Fruit fly (Drosophila melanogaster) whole organism, embryonic: ENCODE measurements around the gene CG10347.

Source experiments
- Ada2b ChIP-seq: fragments of 200-800 bp; sonication (Bioruptor generic); IDR thresholded peaks from 2 replicates; pipeline ENCODE4 v1.3.6; 2022; ENCODE audit warnings: missing biosample characterization, missing genetic modification characterization
- CG15601 ChIP-seq: fragments of 200-800 bp; sonication (Bioruptor generic); optimal IDR thresholded peaks from 3 replicates; lab custom pipeline; 2019; ENCODE audit warnings: missing biosample characterization, mild to moderate bottlenecking, missing genetic modification characterization, moderate library complexity
- CG6854 ChIP-seq: fragments of 200-800 bp; sonication (Bioruptor generic); optimal IDR thresholded peaks from 3 replicates; lab custom pipeline; 2017; ENCODE audit warnings: missing biosample characterization, mild to moderate bottlenecking, missing genetic modification characterization
- HLH54F ChIP-seq: fragments of 200-800 bp; sonication (Bioruptor generic); optimal IDR thresholded peaks from 3 replicates; lab custom pipeline; 2016; ENCODE audit warnings: missing biosample characterization, missing genetic modification characterization
- ato ChIP-seq: fragments of 200-800 bp; sonication (Bioruptor generic); IDR thresholded peaks from 2 replicates; pipeline ENCODE4 v1.3.6; 2022; ENCODE audit warnings: missing biosample characterization, missing genetic modification characterization; ENCODE audit not compliant: partially characterized antibody
- chn ChIP-seq: fragments of 200-800 bp; sonication (Bioruptor generic); optimal IDR thresholded peaks from 2 replicates; lab custom pipeline; 2016; ENCODE audit warnings: missing biosample characterization, missing genetic modification characterization
- da ChIP-seq: fragments of 200-800 bp; sonication (Bioruptor generic); optimal IDR thresholded peaks from 2 replicates; lab custom pipeline; 2016; ENCODE audit warnings: missing biosample characterization, missing genetic modification characterization
- hb ChIP-seq: fragments of 200-800 bp; sonication (Bioruptor generic); IDR thresholded peaks from 3 replicates; pipeline ENCODE4 v1.3.6; 2022; ENCODE audit warnings: missing biosample characterization, missing genetic modification characterization; ENCODE audit not compliant: partially characterized antibody
- lola ChIP-seq, 3 experiments: fragments of >200 bp in 2 of 3; fragments of 200-800 bp in 1 of 3; sonication (Bioruptor generic) in 1 of 3; optimal IDR thresholded peaks; 2 replicates each; lab custom pipeline; 2017 to 2019; ENCODE audit warnings: missing biosample characterization in 3 of 3, missing genetic modification characterization in 3 of 3, mild to moderate bottlenecking in 1 of 3, moderate library complexity in 1 of 3
- odd ChIP-seq: fragments of 200-800 bp; sonication (Bioruptor generic); optimal IDR thresholded peaks from 2 replicates; lab custom pipeline; 2017; ENCODE audit warnings: missing biosample characterization, mild to moderate bottlenecking, missing genetic modification characterization

- no peak for TF ChIP-seq HLH54F
- TF ChIP-seq lola (GFP tag; optimal IDR thresholded peaks at IDR 0.05; lab: Kevin White, UChicago): no peak
- TF ChIP-seq CG6854 (GFP tag; lab: Kevin White, UChicago): no peak
- TF ChIP-seq odd: no peak
- no peak for TF ChIP-seq hb (GFP tag; lab: Robert Waterston, UW)
- TF ChIP-seq da (GFP tag; lab: Kevin White, UChicago): no peak
- no peak for TF ChIP-seq chn (GFP tag; lab: Kevin White, UChicago)
- no peak for TF ChIP-seq ato (GFP tag; lab: Robert Waterston, UW)
- no peak for TF ChIP-seq Ada2b (GFP tag; lab: Robert Waterston, UW)
- TF ChIP-seq CG15601 (tag; lab: Kevin White, UChicago): no peak
Observed at dm6 chrX:11819241-11819862, 35.4 kb downstream of the CG10347 start.
